Fruit fly (Drosophila melanogaster) Kc167 (cell line): ENCODE results near the gene sesB.

Experiments used
- Myc ChIP-seq: fragments of >200 bp; optimal IDR thresholded peaks from 2 replicates; lab custom pipeline; 2017; ENCODE audit warnings: missing external identifiers
- h ChIP-seq: fragments of >200 bp; optimal IDR thresholded peaks from 3 replicates; lab custom pipeline; 2018; ENCODE audit warnings: missing external identifiers
- insv ChIP-seq: fragments of >200 bp; optimal IDR thresholded peaks from 3 replicates; lab custom pipeline; 2018; ENCODE audit warnings: missing external identifiers
- psq ChIP-seq: fragments of >200 bp; optimal IDR thresholded peaks from 2 replicates; lab custom pipeline; 2017; ENCODE audit warnings: missing external identifiers

- TF ChIP-seq psq (lab: Kevin White, UChicago): no peak
- no peak for TF ChIP-seq h
- no peak for TF ChIP-seq insv (lab: Kevin White, UChicago)
- no peak for TF ChIP-seq Myc
These were observed 16.0 kb upstream of the sesB start for dm6 chrX:10802457-10803378.
